Worm (Caenorhabditis elegans) whole organism, L2 larva: ENCODE data around the gene srt-15.

Experiments
- C34F6.9 ChIP-seq: fragments of 150-350 bp; optimal IDR thresholded peaks from 2 replicates; lab custom pipeline; 2014; ENCODE audit warnings: missing biosample characterization, missing genetic modification characterization
- R02D3.7 ChIP-seq: fragments of 150-350 bp; optimal IDR thresholded peaks from 2 replicates; lab custom pipeline; 2014; ENCODE audit warnings: missing biosample characterization, missing genetic modification characterization
- ZK546.5 ChIP-seq: sonication (generic microtip); optimal IDR thresholded peaks from 2 replicates; lab custom pipeline; 2017; ENCODE audit warnings: missing biosample characterization, missing genetic modification characterization
- aly-2 ChIP-seq: fragments of 150-350 bp; optimal IDR thresholded peaks from 2 replicates; lab custom pipeline; 2014; ENCODE audit warnings: missing biosample characterization, missing genetic modification characterization
- ama-1 ChIP-seq: fragments of 150-350 bp; optimal IDR thresholded peaks from 2 replicates; lab custom pipeline; 2018; ENCODE audit warnings: inconsistent platforms
- ceh-16 ChIP-seq: fragments of 150-350 bp; optimal IDR thresholded peaks from 2 replicates; lab custom pipeline; 2014; ENCODE audit warnings: missing biosample characterization, missing genetic modification characterization
- ceh-82 ChIP-seq: fragments of 150-350 bp; optimal IDR thresholded peaks from 2 replicates; lab custom pipeline; 2014; ENCODE audit warnings: missing biosample characterization, missing genetic modification characterization
- crh-2 ChIP-seq: sonication (generic microtip); optimal IDR thresholded peaks from 2 replicates; lab custom pipeline; 2017; ENCODE audit warnings: missing biosample characterization, missing genetic modification characterization
- dmd-4 ChIP-seq: sonication (generic microtip); optimal IDR thresholded peaks from 2 replicates; lab custom pipeline; 2017; ENCODE audit warnings: missing biosample characterization, missing genetic modification characterization
- egl-27 ChIP-seq: sonication (generic microtip); optimal IDR thresholded peaks from 3 replicates; lab custom pipeline; 2017; ENCODE audit warnings: missing biosample characterization, missing genetic modification reagents, missing genetic modification characterization
- elt-1 ChIP-seq: fragments of 150-350 bp; optimal IDR thresholded peaks from 2 replicates; lab custom pipeline; 2014; ENCODE audit warnings: missing biosample characterization, missing genetic modification characterization
- elt-3 ChIP-seq: sonication (generic microtip); optimal IDR thresholded peaks from 2 replicates; lab custom pipeline; 2017; ENCODE audit warnings: missing biosample characterization, missing genetic modification characterization
- lin-13 ChIP-seq: fragments of 150-350 bp; optimal IDR thresholded peaks from 2 replicates; lab custom pipeline; 2014; ENCODE audit warnings: missing biosample characterization, missing genetic modification reagents, missing genetic modification characterization
- lsy-2 ChIP-seq, 2 experiments: fragments of 150-350 bp in 1 of 2; sonication (generic microtip) in 1 of 2; optimal IDR thresholded peaks; 2 replicates each; lab custom pipeline; 2014 to 2017; ENCODE audit warnings: missing biosample characterization in 2 of 2, missing genetic modification characterization in 2 of 2
- mbf-1 ChIP-seq: sonication (generic microtip); optimal IDR thresholded peaks from 2 replicates; lab custom pipeline; 2017; ENCODE audit warnings: missing biosample characterization, missing genetic modification characterization
- nhr-10 ChIP-seq: sonication (generic microtip); optimal IDR thresholded peaks from 2 replicates; lab custom pipeline; 2017; ENCODE audit warnings: missing biosample characterization, missing genetic modification characterization
- nhr-11 ChIP-seq: fragments of 150-350 bp; optimal IDR thresholded peaks from 2 replicates; lab custom pipeline; 2014; ENCODE audit warnings: missing biosample characterization, missing genetic modification characterization
- nhr-12 ChIP-seq: fragments of 150-350 bp; optimal IDR thresholded peaks from 2 replicates; lab custom pipeline; 2014; ENCODE audit warnings: missing biosample characterization, missing genetic modification characterization
- nhr-129 ChIP-seq: fragments of 150-350 bp; optimal IDR thresholded peaks from 2 replicates; lab custom pipeline; 2014; ENCODE audit warnings: missing biosample characterization, missing genetic modification characterization
- nhr-21 ChIP-seq: fragments of 150-350 bp; optimal IDR thresholded peaks from 2 replicates; lab custom pipeline; 2014; ENCODE audit warnings: missing biosample characterization, missing genetic modification characterization
- nhr-23 ChIP-seq: fragments of 150-350 bp; optimal IDR thresholded peaks from 2 replicates; lab custom pipeline; 2014; ENCODE audit warnings: missing biosample characterization, missing genetic modification reagents, missing genetic modification characterization
- nhr-237 ChIP-seq: fragments of 150-350 bp; optimal IDR thresholded peaks from 2 replicates; lab custom pipeline; 2014; ENCODE audit warnings: missing biosample characterization, missing genetic modification characterization
- nhr-25 ChIP-seq: fragments of 150-350 bp; sonication (generic microtip); optimal IDR thresholded peaks from 3 replicates; lab custom pipeline; 2014; ENCODE audit warnings: missing biosample characterization, missing genetic modification characterization
- nhr-6 ChIP-seq: fragments of 150-350 bp; optimal IDR thresholded peaks from 2 replicates; lab custom pipeline; 2014; ENCODE audit warnings: missing biosample characterization, missing genetic modification characterization
- nhr-77 ChIP-seq: fragments of 150-350 bp; optimal IDR thresholded peaks from 2 replicates; lab custom pipeline; 2014; ENCODE audit warnings: missing biosample characterization, missing genetic modification characterization
- sem-4 ChIP-seq: fragments of 150-350 bp; optimal IDR thresholded peaks from 2 replicates; lab custom pipeline; 2014; ENCODE audit warnings: missing biosample characterization, missing genetic modification reagents, missing genetic modification characterization
- skn-1 ChIP-seq: sonication (generic microtip); optimal IDR thresholded peaks from 2 replicates; lab custom pipeline; 2017; ENCODE audit warnings: missing biosample characterization, missing genetic modification characterization
- sma-3 ChIP-seq: sonication (generic microtip); optimal IDR thresholded peaks from 2 replicates; lab custom pipeline; 2016; ENCODE audit warnings: missing genetic modification reagents, missing genetic modification characterization, missing compliant biosample characterization
- snpc-4 ChIP-seq: fragments of 150-350 bp; optimal IDR thresholded peaks from 2 replicates; lab custom pipeline; 2014; ENCODE audit warnings: missing biosample characterization, missing genetic modification characterization
- unc-39 ChIP-seq: fragments of 150-350 bp; optimal IDR thresholded peaks from 2 replicates; lab custom pipeline; 2014; ENCODE audit warnings: missing biosample characterization, missing genetic modification characterization
- unc-55 ChIP-seq: fragments of 150-350 bp; sonication (generic microtip); optimal IDR thresholded peaks from 3 replicates; lab custom pipeline; 2014; ENCODE audit warnings: missing biosample characterization, missing genetic modification reagents, missing genetic modification characterization
- unc-62 ChIP-seq: fragments of 150-350 bp; optimal IDR thresholded peaks from 2 replicates; lab custom pipeline; 2014; ENCODE audit warnings: missing biosample characterization, missing genetic modification reagents, missing genetic modification characterization
- ztf-1 ChIP-seq: fragments of 200-800 bp; sonication (Bioruptor generic); conservative IDR thresholded peaks from 2 replicates; pipeline ENCODE4 v1.3.6; 2022; ENCODE audit warnings: missing genetic modification characterization, missing compliant biosample characterization
- ztf-4 ChIP-seq: fragments of 150-350 bp; optimal IDR thresholded peaks from 2 replicates; lab custom pipeline; 2014; ENCODE audit warnings: missing biosample characterization, missing genetic modification characterization

srt-15 gene

ce11 chrV:3046364-3046763 is 15.6 kb downstream of the srt-15 start:
- TF ChIP-seq sem-4 (tag; lab: Kevin White, UChicago) (no peak), nhr-12 (tag; lab: Kevin White, UChicago) (no peak), ceh-82 (tag; lab: Kevin White, UChicago) (no peak), aly-2 (tag; lab: Kevin White, UChicago) (no peak), unc-55 (GFP tag; lab: Kevin White, UChicago) (no peak)

DNA sequence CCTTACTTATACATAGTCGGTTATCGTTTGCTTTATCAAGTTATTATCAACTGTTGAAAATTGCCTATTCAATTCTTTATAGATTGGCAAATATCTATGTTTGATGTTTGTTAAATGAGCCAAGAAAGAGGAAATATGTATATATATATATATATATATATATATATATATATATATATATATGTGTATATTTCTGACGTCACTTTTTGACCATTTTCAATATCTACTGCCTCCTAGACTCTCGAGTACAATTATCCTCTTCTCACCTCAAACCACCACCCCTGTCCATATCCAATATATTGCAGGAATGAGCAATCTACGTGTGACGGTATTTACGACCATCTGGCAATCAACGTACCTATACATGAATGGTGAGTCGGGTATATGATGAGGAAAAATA is 17.1 kb downstream of the srt-15 start, which contains the start of gene F59D6.1:
Gene F59D6.1 (plus strand): TSS at position 301 of the 400 bp plus-strand sequence.
- TF ChIP-seq ama-1 (no peak), ZK546.5 (no peak), lsy-2 (tag; optimal IDR thresholded peaks at IDR 0.05; lab: Kevin White, UChicago) (no peak), nhr-77 (tag; lab: Kevin White, UChicago) (no peak), nhr-21 (tag; lab: Kevin White, UChicago) (no peak), crh-2 (tag; lab: Kevin White, UChicago) (no peak), nhr-11 (tag; lab: Kevin White, UChicago) (no peak), skn-1 (tag; lab: Kevin White, UChicago) (no peak), nhr-6 (tag; lab: Kevin White, UChicago) (no peak), sem-4 (tag; lab: Kevin White, UChicago) (no peak), nhr-237 (tag; lab: Kevin White, UChicago) (no peak), mbf-1 (tag; lab: Kevin White, UChicago) (no peak), elt-1 (no peak), R02D3.7 (tag; lab: Kevin White, UChicago) (no peak), unc-55 (GFP tag; lab: Kevin White, UChicago) (no peak), ceh-16 (tag; lab: Kevin White, UChicago) (no peak), dmd-4 (no peak)

DNA sequence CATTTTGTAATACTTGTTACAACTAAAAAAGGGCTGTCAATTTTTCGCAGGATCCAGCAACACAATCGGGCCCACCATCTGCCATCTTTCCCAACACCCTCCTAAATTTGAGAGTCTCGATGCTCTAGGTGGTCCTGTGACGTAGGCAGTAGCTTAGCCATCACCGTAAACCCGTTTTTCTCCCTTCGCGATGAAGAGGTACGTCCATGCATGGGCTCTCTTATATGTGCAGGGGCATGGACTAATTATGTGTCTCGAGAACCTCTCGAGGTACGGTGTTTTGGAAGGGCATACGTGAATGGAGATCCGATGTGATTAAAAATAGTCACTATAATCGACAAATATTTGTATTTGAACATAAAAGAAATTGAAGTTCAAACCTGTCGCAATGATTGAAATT is 21.0 kb downstream of the srt-15 start:
- TF ChIP-seq nhr-129 (tag; lab: Kevin White, UChicago) (no peak), mbf-1 (tag; lab: Kevin White, UChicago) (no peak), lin-13 (GFP tag; lab: Kevin White, UChicago) (no peak), lsy-2 (tag; optimal IDR thresholded peaks at IDR 0.05; lab: Kevin White, UChicago) (no peak), sma-3 (GFP tag; lab: Kevin White, UChicago) (no peak), crh-2 (tag; lab: Kevin White, UChicago) (no peak), C34F6.9 (no peak), ceh-16 (tag; lab: Kevin White, UChicago) (no peak), elt-3 (tag; lab: Kevin White, UChicago) (no peak), nhr-10 (tag; lab: Kevin White, UChicago) (no peak)

DNA sequence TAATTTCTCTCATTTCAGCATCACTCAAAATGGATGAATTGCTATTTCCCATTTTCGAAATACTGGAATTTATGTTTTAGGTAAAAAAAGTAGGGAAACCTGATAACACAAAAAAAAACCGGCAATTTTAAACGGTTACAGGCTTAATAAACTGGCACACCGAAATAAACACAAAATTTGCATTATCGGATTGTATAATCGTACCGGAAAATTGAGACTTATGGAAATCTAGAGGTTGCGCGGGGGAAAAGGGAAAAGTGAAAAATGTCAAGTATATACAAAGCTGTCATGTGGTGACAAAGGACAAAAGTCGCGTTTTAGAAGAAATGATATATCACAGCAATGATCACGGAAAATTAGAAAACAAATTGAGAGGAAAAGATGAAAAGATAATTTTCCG is 22.7 kb downstream of the srt-15 start, which contains the start of gene chpf-2:
Gene chpf-2 (minus strand): TSS at position 101 of the 400 bp plus-strand sequence.
- TF ChIP-seq unc-39 (no peak), ceh-16 (tag; lab: Kevin White, UChicago) (no peak), ztf-1 (GFP tag; lab: Robert Waterston, UW) (no peak), lsy-2 (tag; optimal IDR thresholded peaks at IDR 0.05; lab: Kevin White, UChicago) (no peak), snpc-4 (tag; lab: Kevin White, UChicago) (no peak), ztf-4 (tag; lab: Kevin White, UChicago) (no peak), nhr-129 (tag; lab: Kevin White, UChicago) (no peak)

DNA sequence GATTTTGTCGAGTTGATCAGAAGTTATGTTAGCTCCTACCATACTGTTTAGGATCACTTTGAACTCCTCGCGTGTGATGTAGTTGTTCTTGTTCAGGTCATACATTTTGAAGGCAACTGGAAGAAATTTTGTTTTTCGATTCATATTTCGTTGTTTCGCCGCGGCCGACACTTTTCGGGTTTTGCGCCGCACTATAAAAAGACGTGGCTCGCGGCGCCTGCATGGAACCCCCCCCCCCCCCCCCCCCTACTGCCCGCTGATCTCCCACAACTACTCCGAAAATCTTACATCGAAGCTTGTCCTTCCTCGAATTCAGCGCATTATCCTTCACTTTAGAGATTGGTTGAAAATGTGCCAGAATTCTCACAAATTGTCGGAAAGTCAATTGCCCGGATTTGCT is 23.9 kb downstream of the srt-15 start:
- TF ChIP-seq unc-62 (GFP tag; lab: Kevin White, UChicago) (no peak), nhr-10 (tag; lab: Kevin White, UChicago) (no peak), elt-3 (tag; lab: Kevin White, UChicago) (no peak), mbf-1 (tag; lab: Kevin White, UChicago) (no peak), dmd-4 (no peak), skn-1 (tag; lab: Kevin White, UChicago) (no peak), nhr-23 (no peak), nhr-12 (tag; lab: Kevin White, UChicago) (no peak)

DNA sequence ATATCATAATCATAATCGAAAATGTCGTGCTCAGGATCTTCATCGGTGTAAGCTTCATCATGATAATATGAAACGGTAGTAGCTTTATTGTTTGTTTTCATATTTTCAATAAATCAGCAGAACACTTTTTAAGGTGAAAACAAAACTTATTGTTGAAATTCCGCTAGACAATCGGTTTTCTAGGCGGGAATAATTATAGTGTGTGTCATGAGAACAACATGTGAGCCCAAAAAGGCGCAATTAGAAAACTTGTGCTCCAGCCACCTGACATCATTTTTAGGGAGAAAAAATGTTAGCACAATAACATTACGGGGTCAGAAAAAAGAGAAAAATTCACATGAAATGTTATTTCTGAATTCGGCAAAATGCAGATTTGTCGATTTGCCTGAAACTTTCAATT is 27.7 kb downstream of the srt-15 start, which contains the start of gene srw-8:
Gene srw-8 (minus strand): TSS at position 101 of the 400 bp plus-strand sequence.
- no peak for TF ChIP-seq ceh-16 (tag; lab: Kevin White, UChicago)
- no peak for TF ChIP-seq nhr-25 (tag; lab: Kevin White, UChicago)
- TF ChIP-seq skn-1 (tag; lab: Kevin White, UChicago): no peak
- TF ChIP-seq dmd-4: no peak
- TF ChIP-seq ZK546.5: no peak
- no peak for TF ChIP-seq nhr-129 (tag; lab: Kevin White, UChicago)
- no peak for TF ChIP-seq lsy-2 (tag; optimal IDR thresholded peaks at IDR 0.05; lab: Kevin White, UChicago)
- no peak for TF ChIP-seq aly-2 (tag; lab: Kevin White, UChicago)
- no peak for TF ChIP-seq egl-27 (tag; lab: Kevin White, UChicago)
